Worm (Caenorhabditis elegans): Measurements from ENCODE around the gene npp-26.
"Not testable (repeated sequence)": the region's sequence is repeated elsewhere in the genome, so short reads cannot be mapped to it uniquely, and the experiment has no call there.

The npp-26 gene

ce11 chrIV:4764422-4764821 is at the start of gene npp-26:
Gene npp-26, plus strand, starts transcription at chrIV:4764722.
- TF ChIP-seq flt-1 (GFP tag; IDR thresholded peaks at IDR 0.05) (no peak), cog-1 (tag; optimal IDR thresholded peaks at IDR 0.05) (no peak), ztf-23 (GFP tag; IDR thresholded peaks at IDR 0.05) (no peak), med-1 (GFP tag; optimal IDR thresholded peaks at IDR 0.05; ENCODE audit: insufficient read depth) (no peak), klf-2 (GFP tag; conservative IDR thresholded peaks at IDR 0.05) (no peak), tab-1 (GFP tag; IDR thresholded peaks at IDR 0.05) (no peak), ztf-29 (GFP tag; IDR thresholded peaks at IDR 0.05) (no peak), ref-1 (GFP tag; conservative IDR thresholded peaks at IDR 0.05) (no peak), T22C8.4 (GFP tag; IDR thresholded peaks at IDR 0.05) (no peak)

- TF ChIP-seq flt-1 (GFP tag; IDR thresholded peaks at IDR 0.05); T22C8.4 (GFP tag; IDR thresholded peaks at IDR 0.05); ref-1 (GFP tag; conservative IDR thresholded peaks at IDR 0.05): not testable (repeated sequence)
Measured at ce11 chrIV:4715785-4716184, 48.7 kb upstream of the npp-26 start, which contains the start of gene miro-1. Gene miro-1, minus strand, starts transcription at chrIV:4715807.

ce11 chrIV:4720522-4720921 is 44.0 kb upstream of the npp-26 start:
- TF ChIP-seq ztf-23 (GFP tag; IDR thresholded peaks at IDR 0.05) (peak; percentile 60; the same call in 1 of the 2 replicates), T22C8.4 (GFP tag; IDR thresholded peaks at IDR 0.05) (peak; percentile 24; the same call in 1 of the 2 replicates)

- TF ChIP-seq med-1 (GFP tag; optimal IDR thresholded peaks at IDR 0.05; ENCODE audit: insufficient read depth) = no peak
- TF ChIP-seq tab-1 (GFP tag; IDR thresholded peaks at IDR 0.05) = no peak
- TF ChIP-seq ref-1 (GFP tag; conservative IDR thresholded peaks at IDR 0.05) = no peak
- TF ChIP-seq ztf-23 (GFP tag; IDR thresholded peaks at IDR 0.05) = no peak
- TF ChIP-seq klf-2 (GFP tag; conservative IDR thresholded peaks at IDR 0.05) = no peak
- TF ChIP-seq T22C8.4 (GFP tag; IDR thresholded peaks at IDR 0.05) = no peak
- TF ChIP-seq ztf-29 (GFP tag; IDR thresholded peaks at IDR 0.05) = no peak
- TF ChIP-seq cog-1 (tag; optimal IDR thresholded peaks at IDR 0.05) = no peak
- no peak for TF ChIP-seq flt-1 (GFP tag; IDR thresholded peaks at IDR 0.05)
Measured at ce11 chrIV:4723687-4724086, 40.8 kb upstream of the npp-26 start.

- TF ChIP-seq tab-1 (GFP tag; IDR thresholded peaks at IDR 0.05) (no peak), flt-1 (GFP tag; IDR thresholded peaks at IDR 0.05) (no peak), ztf-23 (GFP tag; IDR thresholded peaks at IDR 0.05) (no peak), klf-2 (GFP tag; conservative IDR thresholded peaks at IDR 0.05) (no peak), T22C8.4 (GFP tag; IDR thresholded peaks at IDR 0.05) (no peak), med-1 (GFP tag; optimal IDR thresholded peaks at IDR 0.05; ENCODE audit: insufficient read depth) (no peak), ztf-29 (GFP tag; IDR thresholded peaks at IDR 0.05) (no peak), ref-1 (GFP tag; conservative IDR thresholded peaks at IDR 0.05) (no peak), cog-1 (tag; optimal IDR thresholded peaks at IDR 0.05) (no peak)
Measured at ce11 chrIV:4724562-4724961, 40.0 kb upstream of the npp-26 start, which contains the start of gene K08F11.1. Gene K08F11.1, plus strand, starts transcription at chrIV:4724862.

- peak; percentile 60 for TF ChIP-seq T22C8.4 (GFP tag; IDR thresholded peaks at IDR 0.05)
- peak; percentile 90 for TF ChIP-seq flt-1 (GFP tag; IDR thresholded peaks at IDR 0.05)
- peak; percentile 95 for TF ChIP-seq ztf-23 (GFP tag; IDR thresholded peaks at IDR 0.05)
- peak; percentile 49 for TF ChIP-seq cog-1 (tag; optimal IDR thresholded peaks at IDR 0.05)
- TF ChIP-seq ref-1 (GFP tag; conservative IDR thresholded peaks at IDR 0.05) = 0 out of 2 replicates have a peak, but pooled peaks have one; percentile 20
- 0 out of 2 replicates have a peak, but pooled peaks have one; percentile 59 for TF ChIP-seq tab-1 (GFP tag; IDR thresholded peaks at IDR 0.05)
- peak; percentile 68; the same call in 1 of the 2 replicates for TF ChIP-seq klf-2 (GFP tag; conservative IDR thresholded peaks at IDR 0.05)
Measured at ce11 chrIV:4725478-4725920, 39.0 kb upstream of the npp-26 start.

ce11 chrIV:4727935-4728334 is 36.6 kb upstream of the npp-26 start:
- TF ChIP-seq T22C8.4 (GFP tag; IDR thresholded peaks at IDR 0.05) (peak; percentile 40; the same call in 1 of the 2 replicates), klf-2 (GFP tag; conservative IDR thresholded peaks at IDR 0.05) (peak; percentile 71), ztf-29 (GFP tag; IDR thresholded peaks at IDR 0.05) (peak; percentile 31; the same call in 1 of the 2 replicates), flt-1 (GFP tag; IDR thresholded peaks at IDR 0.05) (peak; percentile 66), cog-1 (tag; optimal IDR thresholded peaks at IDR 0.05) (peak; percentile 49), ztf-23 (GFP tag; IDR thresholded peaks at IDR 0.05) (peak; percentile 90)

ce11 chrIV:4737258-4737657 is 27.3 kb upstream of the npp-26 start, which contains the start of gene fbxb-78:
Gene fbxb-78, plus strand, starts transcription at chrIV:4737558.
- TF ChIP-seq ztf-23 (GFP tag; IDR thresholded peaks at IDR 0.05) (no peak), flt-1 (GFP tag; IDR thresholded peaks at IDR 0.05) (no peak), ref-1 (GFP tag; conservative IDR thresholded peaks at IDR 0.05) (no peak), cog-1 (tag; optimal IDR thresholded peaks at IDR 0.05) (no peak), klf-2 (GFP tag; conservative IDR thresholded peaks at IDR 0.05) (no peak), T22C8.4 (GFP tag; IDR thresholded peaks at IDR 0.05) (no peak), ztf-29 (GFP tag; IDR thresholded peaks at IDR 0.05) (no peak), med-1 (GFP tag; optimal IDR thresholded peaks at IDR 0.05; ENCODE audit: insufficient read depth) (no peak), tab-1 (GFP tag; IDR thresholded peaks at IDR 0.05) (no peak)

ce11 chrIV:4742480-4742879 is 22.0 kb upstream of the npp-26 start:
- no peak for TF ChIP-seq tab-1 (GFP tag; IDR thresholded peaks at IDR 0.05)
- TF ChIP-seq med-1 (GFP tag; optimal IDR thresholded peaks at IDR 0.05; ENCODE audit: insufficient read depth) = no peak
- TF ChIP-seq cog-1 (tag; optimal IDR thresholded peaks at IDR 0.05) = no peak
- TF ChIP-seq ztf-23 (GFP tag; IDR thresholded peaks at IDR 0.05) = no peak
- TF ChIP-seq ref-1 (GFP tag; conservative IDR thresholded peaks at IDR 0.05) = no peak
- TF ChIP-seq flt-1 (GFP tag; IDR thresholded peaks at IDR 0.05) = no peak

ce11 chrIV:4744167-4744566 is 20.4 kb upstream of the npp-26 start, which contains the start of gene hoe-1:
Gene hoe-1, minus strand, starts transcription at chrIV:4744267.
- TF ChIP-seq ref-1 (GFP tag; conservative IDR thresholded peaks at IDR 0.05) (no peak), ztf-29 (GFP tag; IDR thresholded peaks at IDR 0.05) (no peak), ztf-23 (GFP tag; IDR thresholded peaks at IDR 0.05) (no peak), flt-1 (GFP tag; IDR thresholded peaks at IDR 0.05) (no peak), cog-1 (tag; optimal IDR thresholded peaks at IDR 0.05) (no peak), T22C8.4 (GFP tag; IDR thresholded peaks at IDR 0.05) (no peak), klf-2 (GFP tag; conservative IDR thresholded peaks at IDR 0.05) (no peak), tab-1 (GFP tag; IDR thresholded peaks at IDR 0.05) (no peak)
